Fruit fly (Drosophila melanogaster) whole organism, larva: ENCODE data around the gene CG12521.

Experiments
- noc ChIP-seq: fragments of 200-800 bp; sonication (Bioruptor generic); optimal IDR thresholded peaks from 3 replicates; lab custom pipeline; 2019; ENCODE audit warnings: missing biosample characterization, mild to moderate bottlenecking, missing genetic modification characterization, moderate library complexity

Gene CG12521

dm6 chr3L:11832360-11833295, 15.0 kb downstream of the CG12521 start:
- no peak for TF ChIP-seq noc (tag; lab: Kevin White, UChicago)

- TF ChIP-seq noc (tag; lab: Kevin White, UChicago): no peak
Measured at dm6 chr3L:11831199-11831598, 16.4 kb downstream of the CG12521 start.

dm6 chr3L:11828730-11829129, 18.9 kb downstream of the CG12521 start, which contains the start of gene CG7264:
Gene CG7264, plus strand, starts transcription at chr3L:11829030.
- TF ChIP-seq noc (tag; lab: Kevin White, UChicago): no peak

- TF ChIP-seq noc (tag; lab: Kevin White, UChicago): no peak
Measured at dm6 chr3L:11825560-11826153, 21.9 kb downstream of the CG12521 start, which contains the start of gene CG32095. Gene CG32095, minus strand, starts transcription at chr3L:11825732.

- no peak for TF ChIP-seq noc (tag; lab: Kevin White, UChicago)
Measured at dm6 chr3L:11822446-11823334, 24.9 kb downstream of the CG12521 start, which contains the start of gene RpL10Ab. Gene RpL10Ab, plus strand, starts transcription at chr3L:11822851.

- no peak for TF ChIP-seq noc (tag; lab: Kevin White, UChicago)
Measured at dm6 chr3L:11821723-11822445, 25.7 kb downstream of the CG12521 start, which contains the start of the genes CG11597 and CG5946. Gene CG11597, minus strand, starts transcription at chr3L:11822275. Gene CG5946, minus strand, starts transcription at chr3L:11822275.

- TF ChIP-seq noc (tag; lab: Kevin White, UChicago): peak; percentile 55
Measured at dm6 chr3L:11819639-11820456, 27.8 kb downstream of the CG12521 start.

- no peak for TF ChIP-seq noc (tag; lab: Kevin White, UChicago)
Measured at dm6 chr3L:11816641-11817040, 31.0 kb downstream of the CG12521 start.

dm6 chr3L:11815220-11815797, 32.3 kb downstream of the CG12521 start, which contains the start of gene CG14130:
Gene CG14130, plus strand, starts transcription at chr3L:11815444.
- TF ChIP-seq noc (tag; lab: Kevin White, UChicago): no peak

dm6 chr3L:11814655-11815054, 32.9 kb downstream of the CG12521 start, which contains the start of gene Cubn2:
Gene Cubn2, minus strand, starts transcription at chr3L:11814755.
- TF ChIP-seq noc (tag; lab: Kevin White, UChicago): no peak

dm6 chr3L:11801622-11802021, 46.0 kb downstream of the CG12521 start:
- no peak for TF ChIP-seq noc (tag; lab: Kevin White, UChicago)

- no peak for TF ChIP-seq noc (tag; lab: Kevin White, UChicago)
Measured at dm6 chr3L:11800761-11801160, 46.8 kb downstream of the CG12521 start, which contains the start of gene Gcat. Gene Gcat, minus strand, starts transcription at chr3L:11800861.
